Worm (Caenorhabditis elegans) whole organism, early embryonic: ENCODE measurements around the gene txt-11.

Experiments used
- B0310.2 ChIP-seq: sonication (generic microtip); optimal IDR thresholded peaks from 2 replicates; lab custom pipeline; 2016; ENCODE audit warnings: mild to moderate bottlenecking, missing genetic modification characterization, missing compliant biosample characterization
- F13C5.2 ChIP-seq: sonication (generic microtip); optimal IDR thresholded peaks from 2 replicates; lab custom pipeline; 2017; ENCODE audit warnings: mild to moderate bottlenecking, missing genetic modification characterization, inconsistent platforms, missing compliant biosample characterization
- aly-1 ChIP-seq: sonication (generic microtip); optimal IDR thresholded peaks from 2 replicates; lab custom pipeline; 2016; ENCODE audit warnings: missing genetic modification characterization, missing compliant biosample characterization
- ama-1 ChIP-seq: fragments of 150-350 bp; optimal IDR thresholded peaks from 2 replicates; lab custom pipeline; 2014
- ceh-13 ChIP-seq: fragments of 200-800 bp; sonication (Bioruptor generic); optimal IDR thresholded peaks from 2 replicates; lab custom pipeline; 2018; ENCODE audit warnings: mild to moderate bottlenecking, missing genetic modification characterization, missing compliant biosample characterization
- ceh-36 ChIP-seq: sonication (generic microtip); optimal IDR thresholded peaks from 2 replicates; lab custom pipeline; 2016; ENCODE audit warnings: missing genetic modification characterization, inconsistent platforms, missing compliant biosample characterization
- ets-7 ChIP-seq: sonication (generic microtip); optimal IDR thresholded peaks from 2 replicates; lab custom pipeline; 2016; ENCODE audit warnings: missing genotype, missing genetic modification characterization, missing compliant biosample characterization
- hmbx-1 ChIP-seq: sonication (generic microtip); optimal IDR thresholded peaks from 2 replicates; lab custom pipeline; 2016; ENCODE audit warnings: mild to moderate bottlenecking, missing genetic modification characterization, missing compliant biosample characterization
- hnd-1 ChIP-seq: sonication (generic microtip); optimal IDR thresholded peaks from 2 replicates; lab custom pipeline; 2016; ENCODE audit warnings: missing genetic modification characterization, missing compliant biosample characterization
- pes-1 ChIP-seq: fragments of 200-800 bp; sonication (Bioruptor generic); IDR thresholded peaks from 2 replicates; pipeline ENCODE4 v1.3.6; 2022; ENCODE audit warnings: missing genetic modification reagents, missing genetic modification characterization, missing compliant biosample characterization
- scrt-1 ChIP-seq: fragments of 200-800 bp; sonication (Bioruptor generic); IDR thresholded peaks from 2 replicates; pipeline ENCODE4 v1.3.6; 2022; ENCODE audit warnings: missing genetic modification characterization, missing compliant biosample characterization
- sea-1 ChIP-seq: fragments of 200-800 bp; sonication (Bioruptor generic); conservative IDR thresholded peaks from 2 replicates; pipeline ENCODE4 v1.3.6; 2022; ENCODE audit warnings: missing genetic modification characterization, missing compliant biosample characterization
- tbx-11 ChIP-seq: fragments of 200-800 bp; sonication (Bioruptor generic); IDR thresholded peaks from 2 replicates; pipeline ENCODE4 v1.3.6; 2022; ENCODE audit warnings: missing genetic modification characterization, missing compliant biosample characterization
- tbx-37 ChIP-seq: fragments of 200-800 bp; sonication (Bioruptor generic); conservative IDR thresholded peaks from 2 replicates; pipeline ENCODE4 v1.3.6; 2022; ENCODE audit warnings: missing genetic modification reagents, missing genetic modification characterization, missing compliant biosample characterization
- tra-4 ChIP-seq: sonication (generic microtip); optimal IDR thresholded peaks from 2 replicates; lab custom pipeline; 2017; ENCODE audit warnings: missing genetic modification characterization, missing compliant biosample characterization

txt-11 gene

ce11 chrV:3450351-3450750 is 37.2 kb downstream of the txt-11 start:
- TF ChIP-seq F13C5.2 (no peak), ceh-13 (no peak), scrt-1 (GFP tag; lab: Robert Waterston, UW) (no peak), hnd-1 (tag; lab: Kevin White, UChicago) (no peak), aly-1 (tag; lab: Kevin White, UChicago) (no peak), B0310.2 (tag; lab: Kevin White, UChicago) (no peak), ama-1 (lab: Kevin White, UChicago) (no peak), pes-1 (GFP tag; lab: Robert Waterston, UW) (no peak), ets-7 (tag; lab: Kevin White, UChicago) (no peak), ceh-36 (tag; lab: Kevin White, UChicago) (no peak), tbx-11 (GFP tag; lab: Robert Waterston, UW) (no peak)

ce11 chrV:3451646-3452045 is 38.5 kb downstream of the txt-11 start:
- TF ChIP-seq hnd-1 (tag; lab: Kevin White, UChicago): no peak
- no peak for TF ChIP-seq hmbx-1 (tag; lab: Kevin White, UChicago)
- TF ChIP-seq ceh-36 (tag; lab: Kevin White, UChicago): no peak
- TF ChIP-seq aly-1 (tag; lab: Kevin White, UChicago): no peak
- no peak for TF ChIP-seq ceh-13
- TF ChIP-seq tra-4: no peak
- no peak for TF ChIP-seq pes-1 (GFP tag; lab: Robert Waterston, UW)

- TF ChIP-seq aly-1 (tag; lab: Kevin White, UChicago) (no peak), pes-1 (GFP tag; lab: Robert Waterston, UW) (no peak), ama-1 (lab: Kevin White, UChicago) (no peak), ceh-13 (no peak)
These were observed 39.4 kb downstream of the txt-11 start for ce11 chrV:3452489-3452888.

- TF ChIP-seq sea-1 (GFP tag; lab: Robert Waterston, UW) (no peak), ceh-13 (no peak), tra-4 (no peak), ets-7 (tag; lab: Kevin White, UChicago) (no peak), ceh-36 (tag; lab: Kevin White, UChicago) (no peak), tbx-11 (GFP tag; lab: Robert Waterston, UW) (no peak), hnd-1 (tag; lab: Kevin White, UChicago) (no peak), tbx-37 (GFP tag; lab: Robert Waterston, UW) (no peak), F13C5.2 (no peak)
These were observed 41.5 kb downstream of the txt-11 start for ce11 chrV:3454620-3455019.

- peak; percentile 3 for TF ChIP-seq tra-4
- TF ChIP-seq ama-1 (lab: Kevin White, UChicago): no peak
These were observed 42.1 kb downstream of the txt-11 start for ce11 chrV:3455135-3455747.

DNA sequence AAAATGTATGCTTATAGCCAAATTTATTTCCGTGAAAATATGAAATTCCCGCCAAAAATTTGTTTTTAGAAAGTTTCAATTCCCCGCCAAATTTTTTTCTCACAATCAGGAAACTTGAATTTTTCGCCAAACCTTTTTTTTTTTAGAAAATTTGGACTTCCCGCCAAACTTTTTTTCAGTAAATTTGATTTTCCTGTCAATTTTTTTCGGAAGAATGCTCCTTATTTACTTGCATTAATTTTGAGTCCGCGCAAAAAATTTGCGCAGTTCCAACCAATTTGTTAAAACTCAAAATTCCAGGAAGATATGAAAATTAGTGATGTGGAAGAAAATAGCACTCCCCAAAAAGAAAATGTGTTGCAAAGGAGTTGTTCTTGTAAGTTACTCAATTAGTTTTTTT is 46.8 kb downstream of the txt-11 start, which contains the start of gene slc-28.2:
Gene slc-28.2, plus strand, starts transcription at position 301 of the 400 bp plus-strand sequence.
- TF ChIP-seq sea-1 (GFP tag; lab: Robert Waterston, UW) (no peak), ceh-13 (no peak), hmbx-1 (tag; lab: Kevin White, UChicago) (no peak), F13C5.2 (no peak), B0310.2 (tag; lab: Kevin White, UChicago) (no peak)

- TF ChIP-seq ceh-36 (tag; lab: Kevin White, UChicago) (no peak), sea-1 (GFP tag; lab: Robert Waterston, UW) (no peak), hmbx-1 (tag; lab: Kevin White, UChicago) (no peak)
These were observed 50.4 kb downstream of the txt-11 start, which contains the start of gene slc-28.1 for ce11 chrV:3463514-3463913. Gene slc-28.1, plus strand, starts transcription at chrV:3463814.

DNA sequence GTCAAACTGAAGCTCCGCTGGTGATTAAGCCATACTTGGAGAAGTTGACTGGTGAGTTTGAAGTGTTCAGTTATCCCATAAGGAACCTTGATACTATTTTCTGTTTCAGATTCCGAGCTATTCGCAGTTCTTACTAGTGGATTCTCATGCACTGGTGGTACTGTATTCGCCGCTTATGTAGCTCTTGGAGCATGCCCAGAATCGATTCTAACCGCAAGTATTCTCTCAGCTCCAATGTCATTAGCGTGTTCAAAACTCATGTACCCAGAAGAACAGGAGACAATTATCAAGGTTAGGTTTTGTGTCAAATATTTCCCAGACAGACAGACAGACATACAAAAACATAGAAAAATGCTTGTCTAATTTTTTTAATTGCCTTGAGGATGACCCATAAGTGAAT is 51.8 kb downstream of the txt-11 start:
- TF ChIP-seq tbx-37 (GFP tag; lab: Robert Waterston, UW): no peak
- TF ChIP-seq ets-7 (tag; lab: Kevin White, UChicago): no peak
